Worm (Caenorhabditis elegans) whole organism, mixed stage, embryonic: Measurements from ENCODE around the gene ocr-4.

Experiments
- bed-3 ChIP-seq: fragments of 200-800 bp; sonication (Bioruptor generic); optimal IDR thresholded peaks from 3 replicates; lab custom pipeline; 2018; ENCODE audit warnings: mild to moderate bottlenecking, missing genetic modification characterization, moderate library complexity, missing compliant biosample characterization
- ces-1 ChIP-seq: fragments of 150-350 bp; optimal IDR thresholded peaks from 2 replicates; lab custom pipeline; 2014; ENCODE audit warnings: missing biosample characterization, missing genetic modification reagents, missing genetic modification characterization
- elt-3 ChIP-seq: fragments of 150-350 bp; optimal IDR thresholded peaks from 2 replicates; lab custom pipeline; 2014; ENCODE audit warnings: missing biosample characterization, missing genetic modification characterization
- lin-32 ChIP-seq: fragments of 200-800 bp; sonication (Bioruptor generic); optimal IDR thresholded peaks from 2 replicates; lab custom pipeline; 2018; ENCODE audit warnings: mild to moderate bottlenecking, missing genetic modification characterization, missing compliant biosample characterization
- lsy-2 ChIP-seq: fragments of 150-350 bp; optimal IDR thresholded peaks from 2 replicates; lab custom pipeline; 2014; ENCODE audit warnings: missing biosample characterization, missing genetic modification characterization
- mep-1 ChIP-seq: fragments of 150-350 bp; optimal IDR thresholded peaks from 2 replicates; lab custom pipeline; 2017; ENCODE audit warnings: missing biosample characterization, missing genetic modification reagents, missing genetic modification characterization, inconsistent platforms
- nhr-12 ChIP-seq: fragments of 150-350 bp; optimal IDR thresholded peaks from 2 replicates; lab custom pipeline; 2014; ENCODE audit warnings: missing biosample characterization, missing genetic modification characterization
- nhr-237 ChIP-seq: fragments of 150-350 bp; optimal IDR thresholded peaks from 2 replicates; lab custom pipeline; 2014; ENCODE audit warnings: missing biosample characterization, missing genetic modification characterization
- nhr-28 ChIP-seq: fragments of 150-350 bp; optimal IDR thresholded peaks from 2 replicates; lab custom pipeline; 2014; ENCODE audit warnings: missing biosample characterization, missing genetic modification characterization
- pha-4 ChIP-seq: fragments of 150-350 bp; optimal IDR thresholded peaks from 2 replicates; lab custom pipeline; 2018; ENCODE audit warnings: missing biosample characterization, missing genetic modification reagents, missing genetic modification characterization
- snpc-4 ChIP-seq: fragments of 150-350 bp; optimal IDR thresholded peaks from 2 replicates; lab custom pipeline; 2014; ENCODE audit warnings: missing biosample characterization, missing genetic modification characterization
- sptf-1 ChIP-seq: sonication (generic microtip); optimal IDR thresholded peaks from 2 replicates; lab custom pipeline; 2017; ENCODE audit warnings: mild to moderate bottlenecking, missing genetic modification characterization, moderate library complexity, missing compliant biosample characterization
- unc-62 ChIP-seq: fragments of 150-350 bp; optimal IDR thresholded peaks from 2 replicates; lab custom pipeline; 2014; ENCODE audit warnings: missing biosample characterization, missing genetic modification reagents, missing genetic modification characterization
- ztf-11 ChIP-seq: fragments of 150-350 bp; optimal IDR thresholded peaks from 2 replicates; lab custom pipeline; 2014; ENCODE audit warnings: missing biosample characterization, missing genetic modification characterization

- TF ChIP-seq ztf-11, result no peak
- no peak for TF ChIP-seq nhr-237 (tag; lab: Kevin White, UChicago)
- TF ChIP-seq sptf-1 (tag; lab: Kevin White, UChicago), result no peak
- no peak for TF ChIP-seq pha-4
- TF ChIP-seq nhr-12 (tag; lab: Kevin White, UChicago), result no peak
- TF ChIP-seq nhr-28 (tag; lab: Kevin White, UChicago), result no peak
- TF ChIP-seq elt-3 (tag; lab: Kevin White, UChicago), result no peak
- TF ChIP-seq bed-3, result no peak
- no peak for TF ChIP-seq mep-1 (tag; lab: Kevin White, UChicago)
- no peak for TF ChIP-seq lsy-2
- no peak for TF ChIP-seq ces-1 (GFP tag; lab: Kevin White, UChicago)
- TF ChIP-seq unc-62 (GFP tag; lab: Kevin White, UChicago), result no peak
- no peak for TF ChIP-seq snpc-4 (tag; lab: Kevin White, UChicago)
- TF ChIP-seq lin-32 (GFP tag; lab: Kevin White, UChicago), result no peak
These were observed 11.4 kb upstream of the ocr-4 start for ce11 chrIV:7344020-7344419.
